Worm (Caenorhabditis elegans) whole organism, L4 larva: ENCODE results near the gene T26C5.5.

Experiments
- F37D6.2 ChIP-seq: sonication (generic microtip); optimal IDR thresholded peaks from 2 replicates; lab custom pipeline; 2016; ENCODE audit warnings: mild to moderate bottlenecking, missing genetic modification characterization, missing compliant biosample characterization
- F44E2.7 ChIP-seq: fragments of 200-800 bp; sonication (Bioruptor generic); IDR thresholded peaks from 2 replicates; pipeline ENCODE4 v2.1.2; 2022; ENCODE audit warnings: missing genetic modification characterization, missing compliant biosample characterization
- R02D3.7 ChIP-seq: fragments of 150-350 bp; sonication (generic microtip); optimal IDR thresholded peaks from 3 replicates; lab custom pipeline; 2014; ENCODE audit warnings: missing biosample characterization, missing genetic modification characterization
- T20F7.1 ChIP-seq: fragments of 200-800 bp; sonication (Bioruptor generic); optimal IDR thresholded peaks from 2 replicates; lab custom pipeline; 2018; ENCODE audit warnings: mild to moderate bottlenecking, missing genetic modification characterization, missing compliant biosample characterization
- T26A8.4 ChIP-seq: fragments of 200-800 bp; sonication (Bioruptor generic); IDR thresholded peaks from 2 replicates; pipeline ENCODE4 v1.3.6; 2022; ENCODE audit warnings: missing genetic modification characterization, missing compliant biosample characterization
- Y105C5A.15 ChIP-seq: fragments of 200-800 bp; sonication (Bioruptor generic); IDR thresholded peaks from 2 replicates; pipeline ENCODE4 v1.3.6; 2022; ENCODE audit warnings: missing genetic modification characterization, missing compliant biosample characterization
- Y48G9A.11 ChIP-seq: fragments of 200-800 bp; sonication (Bioruptor generic); IDR thresholded peaks from 2 replicates; pipeline ENCODE4 v1.3.6; 2022; ENCODE audit warnings: missing genetic modification reagents, missing genetic modification characterization, missing compliant biosample characterization
- ZK546.5 ChIP-seq, 2 experiments: sonication (generic microtip); optimal IDR thresholded peaks; 2 replicates each; lab custom pipeline; 2017; ENCODE audit warnings: missing biosample characterization in 2 of 2, missing genetic modification characterization in 2 of 2
- aha-1 ChIP-seq: fragments of 150-350 bp; peaks from one replicate; lab custom pipeline; 2014; ENCODE audit warnings: missing biosample characterization, missing genetic modification characterization
- aly-2 ChIP-seq: sonication (generic microtip); optimal IDR thresholded peaks from 2 replicates; lab custom pipeline; 2018; ENCODE audit warnings: missing biosample characterization, missing genetic modification characterization
- ama-1 ChIP-seq: fragments of 150-350 bp; optimal IDR thresholded peaks from 2 replicates; lab custom pipeline; 2014; ENCODE audit warnings: inconsistent platforms, mixed read lengths
- arid-1 ChIP-seq: fragments of 200-800 bp; sonication (Bioruptor generic); conservative IDR thresholded peaks from 2 replicates; pipeline ENCODE4 v1.3.6; 2022; ENCODE audit warnings: missing genetic modification reagents, missing genetic modification characterization, missing compliant biosample characterization
- attf-4 ChIP-seq: sonication (generic microtip); optimal IDR thresholded peaks from 3 replicates; lab custom pipeline; 2017; ENCODE audit warnings: missing biosample characterization, missing genetic modification characterization
- ceh-28 ChIP-seq: fragments of 150-350 bp; optimal IDR thresholded peaks from 2 replicates; lab custom pipeline; 2014; ENCODE audit warnings: missing biosample characterization, missing genetic modification reagents, missing genetic modification characterization
- ceh-82 ChIP-seq: sonication (generic microtip); optimal IDR thresholded peaks from 2 replicates; lab custom pipeline; 2017; ENCODE audit warnings: missing biosample characterization, missing genetic modification characterization
- ces-1 ChIP-seq: fragments of 150-350 bp; sonication (generic microtip); optimal IDR thresholded peaks from 4 replicates; lab custom pipeline; 2014; ENCODE audit warnings: missing biosample characterization, missing genetic modification reagents, missing genetic modification characterization
- cey-2 ChIP-seq: sonication (generic microtip); optimal IDR thresholded peaks from 3 replicates; lab custom pipeline; 2017; ENCODE audit warnings: missing genetic modification characterization, mild to moderate bottlenecking, missing compliant biosample characterization, antibody characterized with exemption, borderline replicate concordance; ENCODE audit not compliant: insufficient read depth
- daf-16 ChIP-seq, 3 experiments: sonication (generic microtip); optimal IDR thresholded peaks; 2 replicates each; lab custom pipeline; 2016 to 2017; ENCODE audit warnings: missing genetic modification characterization in 3 of 3, missing genetic modification reagents in 3 of 3, mild to moderate bottlenecking in 2 of 3, missing compliant biosample characterization in 2 of 3, missing biosample characterization in 1 of 3, moderate library complexity in 1 of 3
- daf-19 ChIP-seq: fragments of 200-800 bp; sonication (Bioruptor generic); conservative IDR thresholded peaks from 2 replicates; pipeline ENCODE4 v1.3.6; 2022; ENCODE audit warnings: missing genetic modification characterization, missing compliant biosample characterization
- dmd-6 ChIP-seq: fragments of 200-800 bp; sonication (Bioruptor generic); IDR thresholded peaks from 2 replicates; pipeline ENCODE4 v1.3.6; 2022; ENCODE audit warnings: missing genetic modification reagents, missing genetic modification characterization, missing compliant biosample characterization
- dve-1 ChIP-seq: sonication (generic microtip); optimal IDR thresholded peaks from 2 replicates; lab custom pipeline; 2017; ENCODE audit warnings: antibody characterized with exemption, mild to moderate bottlenecking, missing genetic modification characterization, missing compliant biosample characterization; ENCODE audit not compliant: insufficient read depth
- egl-27 ChIP-seq: sonication (generic microtip); optimal IDR thresholded peaks from 3 replicates; lab custom pipeline; 2017; ENCODE audit warnings: missing biosample characterization, missing genetic modification reagents, missing genetic modification characterization
- egl-43 ChIP-seq: fragments of 200-800 bp; sonication (Bioruptor generic); IDR thresholded peaks from 2 replicates; pipeline ENCODE4 v1.3.6; 2022; ENCODE audit warnings: missing genetic modification reagents, missing genetic modification characterization, missing compliant biosample characterization
- fkh-10 ChIP-seq: fragments of 150-350 bp; optimal IDR thresholded peaks from 2 replicates; lab custom pipeline; 2014; ENCODE audit warnings: missing biosample characterization, missing genetic modification reagents, missing genetic modification characterization
- lin-13 ChIP-seq: fragments of 150-350 bp; optimal IDR thresholded peaks from 2 replicates; lab custom pipeline; 2014; ENCODE audit warnings: missing biosample characterization, missing genetic modification reagents, missing genetic modification characterization
- lin-39 ChIP-seq: fragments of 150-350 bp; optimal IDR thresholded peaks from 2 replicates; lab custom pipeline; 2014; ENCODE audit warnings: missing biosample characterization, missing genetic modification reagents, missing genetic modification characterization
- madf-5 ChIP-seq, 2 experiments: fragments of 200-800 bp; sonication (Bioruptor generic); IDR thresholded peaks; 2 replicates each; pipeline ENCODE4 v1.3.6; 2022; ENCODE audit warnings: missing compliant biosample characterization in 2 of 2, missing genetic modification characterization in 2 of 2
- mdt-29 ChIP-seq: fragments of 200-800 bp; sonication (Bioruptor generic); IDR thresholded peaks from 2 replicates; pipeline ENCODE4 v1.3.6; 2022; ENCODE audit warnings: missing genetic modification reagents, missing genetic modification characterization, missing compliant biosample characterization
- mep-1 ChIP-seq: fragments of 150-350 bp; sonication (generic microtip); optimal IDR thresholded peaks from 3 replicates; lab custom pipeline; 2014; ENCODE audit warnings: missing biosample characterization, missing genetic modification characterization
- mxl-2 ChIP-seq: fragments of 200-800 bp; sonication (Bioruptor generic); conservative IDR thresholded peaks from 2 replicates; pipeline ENCODE4 v1.3.6; 2022; ENCODE audit warnings: missing genetic modification reagents, missing genetic modification characterization, missing compliant biosample characterization
- mxl-3 ChIP-seq: fragments of 200-800 bp; sonication (Bioruptor generic); optimal IDR thresholded peaks from 2 replicates; lab custom pipeline; 2018; ENCODE audit warnings: mild to moderate bottlenecking, missing genetic modification characterization, missing compliant biosample characterization
- nhr-10 ChIP-seq: fragments of 150-350 bp; optimal IDR thresholded peaks from 2 replicates; lab custom pipeline; 2014; ENCODE audit warnings: missing biosample characterization, missing genetic modification characterization
- nhr-102 ChIP-seq: sonication (generic microtip); optimal IDR thresholded peaks from 2 replicates; lab custom pipeline; 2016; ENCODE audit warnings: mild to moderate bottlenecking, missing genetic modification characterization, moderate library complexity, missing compliant biosample characterization
- nhr-111 ChIP-seq: fragments of 200-800 bp; sonication (Bioruptor generic); optimal IDR thresholded peaks from 2 replicates; lab custom pipeline; 2018; ENCODE audit warnings: mild to moderate bottlenecking, missing genetic modification characterization, missing compliant biosample characterization
- nhr-28 ChIP-seq: fragments of 150-350 bp; optimal IDR thresholded peaks from 2 replicates; lab custom pipeline; 2014; ENCODE audit warnings: missing biosample characterization, missing genetic modification characterization
- nhr-48 ChIP-seq: sonication (generic microtip); optimal IDR thresholded peaks from 2 replicates; lab custom pipeline; 2016; ENCODE audit warnings: mild to moderate bottlenecking, missing genetic modification characterization, missing compliant biosample characterization
- nhr-6 ChIP-seq: fragments of 150-350 bp; optimal IDR thresholded peaks from 2 replicates; lab custom pipeline; 2014; ENCODE audit warnings: missing biosample characterization, missing genetic modification characterization
- nhr-77 ChIP-seq: fragments of 150-350 bp; optimal IDR thresholded peaks from 2 replicates; lab custom pipeline; 2014; ENCODE audit warnings: missing biosample characterization, missing genetic modification characterization
- pha-4 ChIP-seq, 2 experiments: fragments of 150-350 bp in 1 of 2; fragments of 200-800 bp in 1 of 2; sonication (Bioruptor generic) in 1 of 2; IDR thresholded peaks in 1 of 2; optimal IDR thresholded peaks in 1 of 2; 2 replicates each; pipeline versions ENCODE4 v1.3.6 to Lab custom; 2014 to 2022; ENCODE audit warnings: missing genetic modification characterization in 2 of 2, missing genetic modification reagents in 2 of 2, missing biosample characterization in 1 of 2, missing compliant biosample characterization in 1 of 2
- php-3 ChIP-seq: fragments of 200-800 bp; sonication (Bioruptor generic); IDR thresholded peaks from 2 replicates; pipeline ENCODE4 v1.3.6; 2022; ENCODE audit warnings: missing genetic modification reagents, missing genetic modification characterization, missing compliant biosample characterization
- skn-1 ChIP-seq: fragments of 150-350 bp; optimal IDR thresholded peaks from 2 replicates; lab custom pipeline; 2014; ENCODE audit warnings: missing biosample characterization, missing genetic modification characterization
- snpc-1.2 ChIP-seq: fragments of 200-800 bp; sonication (Bioruptor generic); IDR thresholded peaks from 2 replicates; pipeline ENCODE4 v1.3.6; 2022; ENCODE audit warnings: missing genetic modification reagents, missing genetic modification characterization, missing compliant biosample characterization
- snpc-4 ChIP-seq: fragments of 150-350 bp; optimal IDR thresholded peaks from 2 replicates; lab custom pipeline; 2014; ENCODE audit warnings: missing biosample characterization, missing genetic modification characterization
- spr-1 ChIP-seq: sonication (generic microtip); optimal IDR thresholded peaks from 2 replicates; lab custom pipeline; 2016; ENCODE audit warnings: mild to moderate bottlenecking, missing genetic modification characterization, missing compliant biosample characterization
- spr-3 ChIP-seq: fragments of 200-800 bp; sonication (Bioruptor generic); optimal IDR thresholded peaks from 2 replicates; lab custom pipeline; 2018; ENCODE audit warnings: mild to moderate bottlenecking, missing genetic modification characterization, missing compliant biosample characterization
- tag-97 ChIP-seq: fragments of 200-800 bp; sonication (Bioruptor generic); IDR thresholded peaks from 2 replicates; pipeline ENCODE4 v1.3.6; 2022; ENCODE audit warnings: missing genetic modification characterization, missing compliant biosample characterization
- unc-130 ChIP-seq: sonication (generic microtip); optimal IDR thresholded peaks from 2 replicates; lab custom pipeline; 2016; ENCODE audit warnings: missing genetic modification reagents, missing genetic modification characterization, missing compliant biosample characterization
- unc-39 ChIP-seq: sonication (generic microtip); optimal IDR thresholded peaks from 2 replicates; lab custom pipeline; 2017; ENCODE audit warnings: missing biosample characterization, missing genetic modification characterization
- unc-62 ChIP-seq, 3 experiments: fragments of 150-350 bp in 1 of 3; sonication (generic microtip); optimal IDR thresholded peaks in 2 of 3; peaks in 1 of 3; 1 replicate in 1 of 3; 2 replicates in 2 of 3; lab custom pipeline; 2014 to 2017; ENCODE audit warnings: missing biosample characterization in 3 of 3, missing genetic modification characterization in 3 of 3, missing genetic modification reagents in 3 of 3, missing genotype in 1 of 3
- zag-1 ChIP-seq: fragments of 150-350 bp; optimal IDR thresholded peaks from 2 replicates; lab custom pipeline; 2014; ENCODE audit warnings: missing biosample characterization, missing genetic modification characterization
- ztf-7 ChIP-seq: fragments of 150-350 bp; optimal IDR thresholded peaks from 2 replicates; lab custom pipeline; 2014; ENCODE audit warnings: missing biosample characterization, missing genetic modification characterization

Gene T26C5.5

DNA sequence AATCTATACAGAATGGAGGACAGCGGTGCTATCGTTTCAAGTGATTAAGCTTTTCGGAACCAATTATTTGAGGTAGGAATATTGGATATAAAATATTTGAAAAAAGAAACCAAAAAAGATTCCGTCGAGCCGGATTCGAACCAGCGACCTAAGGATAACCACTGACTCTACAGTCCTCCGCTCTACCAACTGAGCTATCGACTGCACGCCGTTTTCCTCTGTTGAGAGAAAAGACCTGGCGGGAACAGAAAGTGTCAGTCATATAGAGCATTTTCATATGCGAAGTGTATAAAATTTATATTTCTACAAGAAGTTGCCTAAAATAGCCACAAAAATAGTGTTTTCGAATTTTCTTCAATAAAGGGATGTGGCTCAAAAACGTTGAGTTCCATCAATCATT is 34.9 kb downstream of the T26C5.5 start (continued):
- TF ChIP-seq ama-1 (lab: Kevin White, UChicago), result no peak
- TF ChIP-seq mep-1, result peak; percentile 61
- peak; percentile 83 for TF ChIP-seq snpc-4 (tag; lab: Kevin White, UChicago)
- no peak for TF ChIP-seq F44E2.7
- no peak for TF ChIP-seq mxl-2
- no peak for TF ChIP-seq attf-4 (tag; lab: Kevin White, UChicago)
- TF ChIP-seq pha-4 (GFP tag; IDR thresholded peaks at IDR 0.05; lab: Robert Waterston, UW), result no peak; the same call in 1 of the 2 replicates
- no peak for TF ChIP-seq pha-4 (tag; optimal IDR thresholded peaks at IDR 0.05; lab: Kevin White, UChicago)
- TF ChIP-seq zag-1 (tag; lab: Kevin White, UChicago), result no peak
- TF ChIP-seq arid-1 (GFP tag; lab: Robert Waterston, UW), result peak; percentile 69; the same call in 1 of the 2 replicates
- TF ChIP-seq unc-62 (GFP tag; optimal IDR thresholded peaks at IDR 0.05 in 1 of 2; lab: Kevin White, UChicago), result peak in 1 of 2 experiments; percentile 48
- no peak for TF ChIP-seq unc-62 (tag; optimal IDR thresholded peaks at IDR 0.05; lab: Kevin White, UChicago)
- no peak for TF ChIP-seq Y105C5A.15 (GFP tag; lab: Robert Waterston, UW)
- TF ChIP-seq dmd-6 (GFP tag; lab: Robert Waterston, UW), result peak; percentile 73
- TF ChIP-seq aha-1 (tag; lab: Kevin White, UChicago), result peak; percentile 58
- no peak for TF ChIP-seq cey-2 (tag; lab: Kevin White, UChicago)
- no peak for TF ChIP-seq ces-1 (GFP tag; lab: Kevin White, UChicago)
- peak; percentile 83 for TF ChIP-seq egl-43 (GFP tag; lab: Robert Waterston, UW)
- no peak for TF ChIP-seq skn-1
- peak; percentile 59 for TF ChIP-seq nhr-102 (tag; lab: Kevin White, UChicago)
- TF ChIP-seq snpc-1.2, result peak; percentile 60
- TF ChIP-seq ceh-28 (tag; lab: Kevin White, UChicago), result no peak
- TF ChIP-seq daf-16 (GFP tag; optimal IDR thresholded peaks at IDR 0.05; lab: Kevin White, UChicago), result peak; percentile 56 to 75
- peak; percentile 57 for TF ChIP-seq daf-16 (tag; optimal IDR thresholded peaks at IDR 0.05; lab: Kevin White, UChicago)
- no peak for TF ChIP-seq egl-27 (tag; lab: Kevin White, UChicago)
- TF ChIP-seq nhr-77 (tag; lab: Kevin White, UChicago), result no peak
- TF ChIP-seq nhr-48 (tag; lab: Kevin White, UChicago), result peak; percentile 28
- no peak for TF ChIP-seq php-3
- TF ChIP-seq ztf-7, result no peak
- TF ChIP-seq R02D3.7 (tag; lab: Kevin White, UChicago), result no peak
- TF ChIP-seq nhr-28 (tag; lab: Kevin White, UChicago), result no peak
- no peak for TF ChIP-seq daf-19 (GFP tag; lab: Robert Waterston, UW)
- peak; percentile 8 for TF ChIP-seq unc-130
- TF ChIP-seq nhr-111, result no peak
- TF ChIP-seq F37D6.2 (tag; lab: Kevin White, UChicago), result no peak
- TF ChIP-seq unc-39 (tag; lab: Kevin White, UChicago), result no peak
- TF ChIP-seq lin-13 (GFP tag; lab: Kevin White, UChicago), result peak; percentile 12
- peak; percentile 43; the same call in 1 of the 2 replicates for TF ChIP-seq mdt-29 (GFP tag; lab: Robert Waterston, UW)
- no peak for TF ChIP-seq mxl-3
- no peak for TF ChIP-seq dve-1
- TF ChIP-seq aly-2 (tag; lab: Kevin White, UChicago), result no peak
- TF ChIP-seq spr-3 (GFP tag; lab: Kevin White, UChicago), result no peak
- 0 out of 4 replicates have a peak, but pooled peaks of 1 of the 2 experiments have one; percentile 37 for TF ChIP-seq madf-5 (GFP tag; IDR thresholded peaks at IDR 0.05; lab: Robert Waterston, UW)
- no peak for TF ChIP-seq ZK546.5 (tag; optimal IDR thresholded peaks at IDR 0.05; lab: Kevin White, UChicago)
- TF ChIP-seq nhr-10, result no peak
- no peak for TF ChIP-seq T20F7.1 (GFP tag; lab: Kevin White, UChicago)
- TF ChIP-seq tag-97, result no peak
- no peak for TF ChIP-seq nhr-6 (tag; lab: Kevin White, UChicago)
- no peak for TF ChIP-seq ceh-82 (tag; lab: Kevin White, UChicago)
- TF ChIP-seq spr-1 (tag; lab: Kevin White, UChicago), result no peak
- TF ChIP-seq lin-39 (tag; lab: Kevin White, UChicago), result no peak
- TF ChIP-seq T26A8.4 (GFP tag; lab: Robert Waterston, UW), result peak; percentile 86
- no peak for TF ChIP-seq fkh-10
- TF ChIP-seq Y48G9A.11 (GFP tag; lab: Robert Waterston, UW), result peak; percentile 80
